Fruit fly (Drosophila melanogaster) whole organism, prepupa: ENCODE data around the gene sina.

Experiments
- Blimp-1 ChIP-seq: fragments of 200-800 bp; sonication (Bioruptor generic); optimal IDR thresholded peaks from 3 replicates; lab custom pipeline; 2017; ENCODE audit warnings: missing biosample characterization, missing genetic modification characterization, mild to moderate bottlenecking, moderate library complexity, missing genetic modification reagents
- CG10631 ChIP-seq: fragments of 200-800 bp; sonication (Bioruptor generic); optimal IDR thresholded peaks from 2 replicates; lab custom pipeline; 2016; ENCODE audit warnings: missing biosample characterization, missing genetic modification characterization
- CG10669 ChIP-seq: fragments of 200-800 bp; sonication (Bioruptor generic); optimal IDR thresholded peaks from 3 replicates; lab custom pipeline; 2018; ENCODE audit warnings: missing biosample characterization, mild to moderate bottlenecking, missing genetic modification characterization, moderate library complexity
- CG11294 ChIP-seq: fragments of 200-800 bp; sonication (Bioruptor generic); IDR thresholded peaks from 2 replicates; pipeline ENCODE4 v1.3.6; 2022; ENCODE audit warnings: missing biosample characterization, missing genetic modification characterization
- CG11762 ChIP-seq: fragments of 200-800 bp; sonication (Bioruptor generic); optimal IDR thresholded peaks from 3 replicates; lab custom pipeline; 2016; ENCODE audit warnings: missing biosample characterization, missing genetic modification characterization; ENCODE audit not compliant: insufficient read depth
- CG11902 ChIP-seq: fragments of 200-800 bp; sonication (Bioruptor generic); optimal IDR thresholded peaks from 3 replicates; lab custom pipeline; 2016; ENCODE audit warnings: missing biosample characterization, missing genetic modification characterization
- CG15336 ChIP-seq: fragments of 200-800 bp; sonication (Bioruptor generic); IDR thresholded peaks from 2 replicates; pipeline ENCODE4 v1.3.6; 2022; ENCODE audit warnings: missing biosample characterization, missing genetic modification characterization
- CG1621 ChIP-seq: fragments of 200-800 bp; sonication (Bioruptor generic); optimal IDR thresholded peaks from 3 replicates; lab custom pipeline; 2018; ENCODE audit warnings: missing biosample characterization, mild to moderate bottlenecking, missing genetic modification characterization
- CG16779 ChIP-seq: fragments of 200-800 bp; sonication (Bioruptor generic); optimal IDR thresholded peaks from 3 replicates; lab custom pipeline; 2017; ENCODE audit warnings: missing biosample characterization, mild to moderate bottlenecking, missing genetic modification characterization
- CG3032 ChIP-seq: fragments of 200-800 bp; optimal IDR thresholded peaks from 2 replicates; lab custom pipeline; 2019; ENCODE audit warnings: missing biosample characterization, mild to moderate bottlenecking, missing genetic modification characterization, moderate library complexity
- CG31627 ChIP-seq: fragments of 200-800 bp; sonication (Bioruptor generic); optimal IDR thresholded peaks from 3 replicates; lab custom pipeline; 2016; ENCODE audit warnings: missing biosample characterization, missing genetic modification characterization
- CG32006 ChIP-seq: fragments of 200-800 bp; sonication (Bioruptor generic); optimal IDR thresholded peaks from 3 replicates; lab custom pipeline; 2017; ENCODE audit warnings: missing biosample characterization, mild to moderate bottlenecking, missing genetic modification characterization
- CG34406 ChIP-seq: fragments of 200-800 bp; sonication (Bioruptor generic); optimal IDR thresholded peaks from 3 replicates; lab custom pipeline; 2016; ENCODE audit warnings: missing biosample characterization, missing genetic modification characterization
- CG3919 ChIP-seq: fragments of 200-800 bp; sonication (Bioruptor generic); optimal IDR thresholded peaks from 3 replicates; lab custom pipeline; 2016; ENCODE audit warnings: missing biosample characterization, missing genetic modification characterization
- CG6163 ChIP-seq: fragments of 200-800 bp; sonication (Bioruptor generic); IDR thresholded peaks from 3 replicates; pipeline ENCODE4 v1.3.6; 2022; ENCODE audit warnings: missing biosample characterization, missing genetic modification characterization
- CG6276 ChIP-seq: fragments of 200-800 bp; sonication (Bioruptor generic); optimal IDR thresholded peaks from 2 replicates; lab custom pipeline; 2017; ENCODE audit warnings: missing biosample characterization, mild to moderate bottlenecking, missing genetic modification characterization
- CG6792 ChIP-seq: fragments of 200-800 bp; sonication (Bioruptor generic); optimal IDR thresholded peaks from 3 replicates; lab custom pipeline; 2016; ENCODE audit warnings: missing biosample characterization, missing genetic modification characterization
- CG6808 ChIP-seq: fragments of 200-800 bp; sonication (Bioruptor generic); optimal IDR thresholded peaks from 3 replicates; lab custom pipeline; 2017; ENCODE audit warnings: missing biosample characterization, missing genetic modification characterization, mild to moderate bottlenecking, moderate library complexity, missing genetic modification reagents
- CG7368 ChIP-seq: fragments of 200-800 bp; sonication (Bioruptor generic); optimal IDR thresholded peaks from 3 replicates; lab custom pipeline; 2016; ENCODE audit warnings: missing biosample characterization, missing genetic modification characterization
- CG8119 ChIP-seq: fragments of 200-800 bp; sonication (Bioruptor generic); IDR thresholded peaks from 3 replicates; pipeline ENCODE4 v1.3.6; 2022; ENCODE audit warnings: missing biosample characterization, missing genetic modification characterization
- CG8319 ChIP-seq: fragments of 200-800 bp; sonication (Bioruptor generic); optimal IDR thresholded peaks from 3 replicates; lab custom pipeline; 2016; ENCODE audit warnings: missing biosample characterization, missing genetic modification characterization
- CG8632 ChIP-seq: fragments of 200-800 bp; sonication (Bioruptor generic); optimal IDR thresholded peaks from 3 replicates; lab custom pipeline; 2016; ENCODE audit warnings: missing biosample characterization, missing genetic modification characterization
- CG9139 ChIP-seq: fragments of 200-800 bp; sonication (Bioruptor generic); optimal IDR thresholded peaks from 3 replicates; lab custom pipeline; 2017; ENCODE audit warnings: missing biosample characterization, mild to moderate bottlenecking, missing genetic modification characterization
- Eip75B ChIP-seq: fragments of 200-800 bp; sonication (Bioruptor generic); optimal IDR thresholded peaks from 3 replicates; lab custom pipeline; 2016; ENCODE audit warnings: missing biosample characterization, missing genetic modification characterization
- Eip78C ChIP-seq: fragments of 200-800 bp; sonication (Bioruptor generic); peaks from one replicate; lab custom pipeline; 2016; ENCODE audit warnings: missing biosample characterization, missing genetic modification characterization
- Eip93F ChIP-seq: fragments of 200-800 bp; sonication (Bioruptor generic); optimal IDR thresholded peaks from 2 replicates; lab custom pipeline; 2016; ENCODE audit warnings: missing biosample characterization, mild to moderate bottlenecking, missing genetic modification characterization
- Ets21C ChIP-seq: fragments of 200-800 bp; sonication (Bioruptor generic); optimal IDR thresholded peaks from 3 replicates; lab custom pipeline; 2016; ENCODE audit warnings: missing biosample characterization, missing genetic modification characterization
- Ets96B ChIP-seq: fragments of 200-800 bp; optimal IDR thresholded peaks from 2 replicates; lab custom pipeline; 2019; ENCODE audit warnings: missing biosample characterization, mild to moderate bottlenecking, missing genetic modification characterization, moderate library complexity
- Gug ChIP-seq: fragments of 200-800 bp; sonication (Bioruptor generic); IDR thresholded peaks from 2 replicates; pipeline ENCODE4 v1.3.6; 2022; ENCODE audit warnings: missing biosample characterization, missing genetic modification characterization
- Hr38 ChIP-seq: sonication (Bioruptor generic); optimal IDR thresholded peaks from 2 replicates; lab custom pipeline; 2016; ENCODE audit warnings: missing biosample characterization, missing genetic modification characterization
- Hr4 ChIP-seq: fragments of 200-800 bp; sonication (Bioruptor generic); optimal IDR thresholded peaks from 3 replicates; lab custom pipeline; 2016; ENCODE audit warnings: missing biosample characterization, missing genetic modification characterization
- Lpt ChIP-seq: fragments of 200-800 bp; sonication (Bioruptor generic); optimal IDR thresholded peaks from 3 replicates; lab custom pipeline; 2016; ENCODE audit warnings: missing biosample characterization, missing genetic modification characterization
- Met ChIP-seq: fragments of 200-800 bp; sonication (Bioruptor generic); optimal IDR thresholded peaks from 3 replicates; lab custom pipeline; 2016; ENCODE audit warnings: missing biosample characterization, missing genetic modification characterization
- OdsH ChIP-seq: fragments of 200-800 bp; sonication (Bioruptor generic); optimal IDR thresholded peaks from 3 replicates; lab custom pipeline; 2016; ENCODE audit warnings: missing biosample characterization, missing genetic modification characterization
- Smox ChIP-seq: fragments of 200-800 bp; sonication (Bioruptor generic); optimal IDR thresholded peaks from 3 replicates; lab custom pipeline; 2016; ENCODE audit warnings: missing biosample characterization, missing genetic modification characterization
- Sox102F ChIP-seq: fragments of 200-800 bp; sonication (Bioruptor generic); optimal IDR thresholded peaks from 2 replicates; lab custom pipeline; 2016; ENCODE audit warnings: missing biosample characterization, mild to moderate bottlenecking, missing genetic modification characterization
- Sox14 ChIP-seq: fragments of 200-800 bp; sonication (Bioruptor generic); optimal IDR thresholded peaks from 3 replicates; lab custom pipeline; 2016; ENCODE audit warnings: missing biosample characterization, missing genetic modification characterization
- Sox15 ChIP-seq: fragments of 200-800 bp; sonication (Bioruptor generic); optimal IDR thresholded peaks from 3 replicates; lab custom pipeline; 2016; ENCODE audit warnings: missing biosample characterization, missing genetic modification characterization
- achi ChIP-seq: fragments of 200-800 bp; sonication (Bioruptor generic); optimal IDR thresholded peaks from 3 replicates; lab custom pipeline; 2016; ENCODE audit warnings: missing biosample characterization, missing genetic modification characterization
- dsx ChIP-seq: fragments of 200-800 bp; optimal IDR thresholded peaks from 3 replicates; lab custom pipeline; 2019; ENCODE audit warnings: missing biosample characterization, mild to moderate bottlenecking, missing genetic modification characterization, moderate library complexity; ENCODE audit not compliant: poor library complexity, severe bottlenecking
- eg ChIP-seq: fragments of 200-800 bp; sonication (Bioruptor generic); IDR thresholded peaks from 3 replicates; pipeline ENCODE4 v1.3.6; 2022; ENCODE audit warnings: missing biosample characterization, missing genetic modification characterization
- esn ChIP-seq: fragments of 200-800 bp; sonication (Bioruptor generic); optimal IDR thresholded peaks from 2 replicates; lab custom pipeline; 2016; ENCODE audit warnings: missing biosample characterization, mild to moderate bottlenecking, missing genetic modification characterization, moderate library complexity
- fd59A ChIP-seq: fragments of 200-800 bp; sonication (Bioruptor generic); optimal IDR thresholded peaks from 2 replicates; lab custom pipeline; 2017; ENCODE audit warnings: missing biosample characterization, mild to moderate bottlenecking, missing genetic modification characterization, missing genetic modification reagents
- fd85E ChIP-seq: fragments of 200-800 bp; sonication (Bioruptor generic); optimal IDR thresholded peaks from 3 replicates; lab custom pipeline; 2016; ENCODE audit warnings: missing biosample characterization, missing genetic modification characterization
- fkh ChIP-seq: fragments of 200-800 bp; sonication (Bioruptor generic); optimal IDR thresholded peaks from 3 replicates; lab custom pipeline; 2017; ENCODE audit warnings: missing biosample characterization, mild to moderate bottlenecking, missing genetic modification characterization, moderate library complexity
- lz ChIP-seq: fragments of 200-800 bp; sonication (Bioruptor generic); optimal IDR thresholded peaks from 3 replicates; lab custom pipeline; 2016; ENCODE audit warnings: missing biosample characterization, missing genetic modification characterization
- net ChIP-seq: fragments of 200-800 bp; sonication (Bioruptor generic); optimal IDR thresholded peaks from 3 replicates; lab custom pipeline; 2016; ENCODE audit warnings: missing biosample characterization, missing genetic modification characterization
- pdm3 ChIP-seq: fragments of 200-800 bp; sonication (Bioruptor generic); optimal IDR thresholded peaks from 3 replicates; lab custom pipeline; 2016; ENCODE audit warnings: missing biosample characterization, missing genetic modification characterization
- salr ChIP-seq, 2 experiments: fragments of 200-800 bp; sonication (Bioruptor generic); optimal IDR thresholded peaks; 3 replicates each; lab custom pipeline; 2016 to 2018; ENCODE audit warnings: missing biosample characterization in 2 of 2, missing genetic modification characterization in 2 of 2, mild to moderate bottlenecking in 1 of 2
- spab ChIP-seq: fragments of 200-800 bp; sonication (Bioruptor generic); optimal IDR thresholded peaks from 2 replicates; lab custom pipeline; 2017; ENCODE audit warnings: missing biosample characterization, mild to moderate bottlenecking, missing genetic modification characterization, missing genetic modification reagents
- ss ChIP-seq, 2 experiments: fragments of 200-800 bp; sonication (Bioruptor generic); optimal IDR thresholded peaks; 2 replicates in 1 of 2; 3 replicates in 1 of 2; lab custom pipeline; 2017 to 2018; ENCODE audit warnings: mild to moderate bottlenecking in 2 of 2, missing biosample characterization in 2 of 2, missing genetic modification characterization in 2 of 2, moderate library complexity in 1 of 2
- svp ChIP-seq: fragments of 200-800 bp; sonication (Bioruptor generic); peaks from one replicate; lab custom pipeline; 2016; ENCODE audit warnings: missing biosample characterization, missing genetic modification characterization
- topi ChIP-seq: fragments of 200-800 bp; sonication (Bioruptor generic); optimal IDR thresholded peaks from 3 replicates; lab custom pipeline; 2016; ENCODE audit warnings: missing biosample characterization, missing genetic modification characterization

sina gene

DNA sequence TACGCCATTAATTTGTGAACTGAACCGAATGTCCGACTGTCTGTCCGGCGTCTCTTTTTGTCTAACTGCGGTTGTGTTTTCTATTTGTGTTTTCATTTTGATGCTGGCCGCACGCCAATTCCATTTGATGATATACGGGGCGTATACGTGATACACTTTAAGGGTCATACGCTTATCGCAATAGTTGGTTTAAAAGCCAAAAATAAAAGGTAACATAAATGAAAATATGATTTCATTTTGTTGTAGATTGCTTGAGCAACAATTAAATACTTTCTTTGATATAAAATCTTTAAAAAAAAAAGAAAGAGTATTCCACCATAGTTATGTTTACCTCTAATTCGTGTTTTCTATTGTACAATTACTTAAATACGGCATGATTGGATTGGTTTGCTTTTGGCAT is 31.5 kb downstream of the sina start:
- TF ChIP-seq CG16779 (no peak), Gug (GFP tag; lab: Robert Waterston, UW) (no peak), fkh (GFP tag; lab: Kevin White, UChicago) (no peak), CG6163 (GFP tag; lab: Robert Waterston, UW) (0 out of 3 replicates have a peak, but pooled peaks have one; percentile 28), esn (GFP tag; lab: Kevin White, UChicago) (no peak), CG34406 (no peak), net (GFP tag; lab: Kevin White, UChicago) (no peak), Hr38 (no peak), topi (GFP tag; lab: Kevin White, UChicago) (no peak), CG10669 (GFP tag; lab: Kevin White, UChicago) (no peak), ss (GFP tag; optimal IDR thresholded peaks at IDR 0.05; lab: Kevin White, UChicago) (no peak), svp (GFP tag; lab: Kevin White, UChicago) (no peak), CG11762 (no peak), fd85E (GFP tag; lab: Kevin White, UChicago) (no peak), spab (GFP tag; lab: Kevin White, UChicago) (no peak), dsx (GFP tag; lab: Kevin White, UChicago) (no peak), CG8632 (GFP tag; lab: Kevin White, UChicago) (no peak), Eip75B (GFP tag; lab: Kevin White, UChicago) (no peak), Eip78C (no peak), CG6808 (GFP tag; lab: Kevin White, UChicago) (no peak), achi (no peak), lz (GFP tag; lab: Kevin White, UChicago) (no peak), Lpt (GFP tag; lab: Kevin White, UChicago) (no peak), CG11902 (GFP tag; lab: Kevin White, UChicago) (no peak), CG31627 (GFP tag; lab: Kevin White, UChicago) (no peak), Sox102F (GFP tag; lab: Kevin White, UChicago) (no peak), CG11294 (GFP tag; lab: Robert Waterston, UW) (0 out of 2 replicates have a peak, but pooled peaks have one; percentile 29), CG9139 (no peak), Sox15 (GFP tag; lab: Kevin White, UChicago) (no peak), Eip93F (no peak), CG8119 (GFP tag; lab: Robert Waterston, UW) (peak; percentile 53; the same call in 2 of the 3 replicates), CG6276 (GFP tag; lab: Kevin White, UChicago) (peak; percentile 12), Sox14 (GFP tag; lab: Kevin White, UChicago) (no peak), CG10631 (GFP tag; lab: Kevin White, UChicago) (no peak), fd59A (GFP tag; lab: Kevin White, UChicago) (no peak), Blimp-1 (no peak), salr (GFP tag; optimal IDR thresholded peaks at IDR 0.05; lab: Kevin White, UChicago) (peak in 1 of 2 experiments; percentile 12), OdsH (GFP tag; lab: Kevin White, UChicago) (no peak), pdm3 (GFP tag; lab: Kevin White, UChicago) (no peak), CG32006 (GFP tag; lab: Kevin White, UChicago) (peak; percentile 18), CG8319 (GFP tag; lab: Kevin White, UChicago) (no peak), CG6792 (GFP tag; lab: Kevin White, UChicago) (no peak), CG15336 (GFP tag; lab: Robert Waterston, UW) (peak; percentile 71), Ets21C (GFP tag; lab: Kevin White, UChicago) (no peak), Ets96B (tag; lab: Kevin White, UChicago) (no peak), eg (GFP tag; lab: Robert Waterston, UW) (peak; percentile 62), CG3032 (tag; lab: Kevin White, UChicago) (no peak), CG1621 (tag; lab: Kevin White, UChicago) (no peak), CG7368 (GFP tag; lab: Kevin White, UChicago) (no peak), Met (GFP tag; lab: Kevin White, UChicago) (no peak), CG3919 (GFP tag; lab: Kevin White, UChicago) (no peak), Smox (GFP tag; lab: Kevin White, UChicago) (no peak), Hr4 (GFP tag; lab: Kevin White, UChicago) (peak; percentile 19)
